Worm (Caenorhabditis elegans) whole organism, L3 larva: ENCODE data around the gene Y71H2AL.2.
"Not testable (repeated sequence)": the region's sequence is repeated elsewhere in the genome, so short reads cannot be mapped to it uniquely, and the experiment has no call there.

ENCODE experiments used
- aly-2 ChIP-seq: fragments of 150-350 bp; optimal IDR thresholded peaks from 2 replicates; lab custom pipeline; 2014; ENCODE audit warnings: missing biosample characterization, missing genetic modification characterization
- ama-1 ChIP-seq: fragments of 150-350 bp; optimal IDR thresholded peaks from 2 replicates; lab custom pipeline; 2018
- ceh-16 ChIP-seq: sonication (generic microtip); optimal IDR thresholded peaks from 2 replicates; lab custom pipeline; 2017; ENCODE audit warnings: missing biosample characterization, missing genetic modification characterization
- ceh-28 ChIP-seq: fragments of 150-350 bp; optimal IDR thresholded peaks from 2 replicates; lab custom pipeline; 2014; ENCODE audit warnings: missing biosample characterization, missing genetic modification reagents, missing genetic modification characterization
- ceh-9 ChIP-seq: sonication (generic microtip); optimal IDR thresholded peaks from 2 replicates; lab custom pipeline; 2018; ENCODE audit warnings: missing biosample characterization, missing genetic modification characterization
- daf-12 ChIP-seq: fragments of 150-350 bp; optimal IDR thresholded peaks from 2 replicates; lab custom pipeline; 2014; ENCODE audit warnings: missing biosample characterization, missing genetic modification reagents, missing genetic modification characterization
- elt-1 ChIP-seq: fragments of 150-350 bp; optimal IDR thresholded peaks from 2 replicates; lab custom pipeline; 2014; ENCODE audit warnings: missing biosample characterization, missing genetic modification characterization
- elt-2 ChIP-seq: sonication (generic microtip); optimal IDR thresholded peaks from 2 replicates; lab custom pipeline; 2016; ENCODE audit warnings: missing genetic modification reagents, mild to moderate bottlenecking, missing genetic modification characterization, missing compliant biosample characterization
- elt-3 ChIP-seq, 3 experiments: fragments of 150-350 bp in 1 of 3; sonication (generic microtip) in 2 of 3; optimal IDR thresholded peaks; 2 replicates in 2 of 3; 4 replicates in 1 of 3; lab custom pipeline; 2014 to 2017; ENCODE audit warnings: missing biosample characterization in 3 of 3, missing genetic modification characterization in 3 of 3
- eor-1 ChIP-seq, 2 experiments: fragments of 150-350 bp; optimal IDR thresholded peaks; 2 replicates each; lab custom pipeline; 2014 to 2018; ENCODE audit warnings: missing biosample characterization in 2 of 2, missing genetic modification characterization in 2 of 2
- fkh-10 ChIP-seq: sonication (generic microtip); optimal IDR thresholded peaks from 2 replicates; lab custom pipeline; 2017; ENCODE audit warnings: missing biosample characterization, missing genetic modification reagents, missing genetic modification characterization
- fkh-2 ChIP-seq: fragments of 150-350 bp; optimal IDR thresholded peaks from 2 replicates; lab custom pipeline; 2014; ENCODE audit warnings: missing biosample characterization, missing genetic modification reagents, missing genetic modification characterization
- fos-1 ChIP-seq: fragments of 150-350 bp; optimal IDR thresholded peaks from 2 replicates; lab custom pipeline; 2014; ENCODE audit warnings: missing biosample characterization, missing genetic modification characterization
- hmg-11 ChIP-seq: sonication (generic microtip); optimal IDR thresholded peaks from 2 replicates; lab custom pipeline; 2016; ENCODE audit warnings: missing genetic modification characterization, missing compliant biosample characterization
- lin-39 ChIP-seq: fragments of 150-350 bp; optimal IDR thresholded peaks from 2 replicates; lab custom pipeline; 2018; ENCODE audit warnings: missing biosample characterization, missing genetic modification reagents, missing genetic modification characterization
- lsy-12 ChIP-seq: sonication (generic microtip); optimal IDR thresholded peaks from 2 replicates; lab custom pipeline; 2016; ENCODE audit warnings: mild to moderate bottlenecking, missing genetic modification characterization, missing compliant biosample characterization
- mdl-1 ChIP-seq: fragments of 150-350 bp; optimal IDR thresholded peaks from 2 replicates; lab custom pipeline; 2014; ENCODE audit warnings: missing biosample characterization, missing genetic modification characterization
- mml-1 ChIP-seq: fragments of 150-350 bp; sonication (generic microtip); optimal IDR thresholded peaks from 3 replicates; lab custom pipeline; 2014; ENCODE audit warnings: missing biosample characterization, missing genetic modification characterization
- nfya-1 ChIP-seq: sonication (generic microtip); optimal IDR thresholded peaks from 2 replicates; lab custom pipeline; 2017; ENCODE audit warnings: missing genetic modification characterization, mild to moderate bottlenecking, missing compliant biosample characterization, antibody characterized with exemption, moderate library complexity; ENCODE audit not compliant: insufficient read depth
- nhr-11 ChIP-seq: fragments of 150-350 bp; optimal IDR thresholded peaks from 2 replicates; lab custom pipeline; 2014; ENCODE audit warnings: missing biosample characterization, missing genetic modification characterization
- nhr-12 ChIP-seq: fragments of 150-350 bp; optimal IDR thresholded peaks from 2 replicates; lab custom pipeline; 2014; ENCODE audit warnings: missing biosample characterization, missing genetic modification characterization
- nhr-237 ChIP-seq: fragments of 150-350 bp; optimal IDR thresholded peaks from 2 replicates; lab custom pipeline; 2014; ENCODE audit warnings: missing biosample characterization, missing genetic modification characterization
- nhr-28 ChIP-seq: fragments of 150-350 bp; optimal IDR thresholded peaks from 2 replicates; lab custom pipeline; 2014; ENCODE audit warnings: missing biosample characterization, missing genetic modification characterization
- nhr-43 ChIP-seq: sonication (generic microtip); optimal IDR thresholded peaks from 2 replicates; lab custom pipeline; 2016; ENCODE audit warnings: mild to moderate bottlenecking, missing genetic modification characterization, missing compliant biosample characterization; ENCODE audit not compliant: poor library complexity, severe bottlenecking
- nhr-67 ChIP-seq: fragments of 150-350 bp; optimal IDR thresholded peaks from 2 replicates; lab custom pipeline; 2014; ENCODE audit warnings: missing biosample characterization, missing genetic modification characterization
- nhr-76 ChIP-seq: fragments of 150-350 bp; sonication (generic microtip); optimal IDR thresholded peaks from 5 replicates; lab custom pipeline; 2014; ENCODE audit warnings: missing biosample characterization, missing genetic modification characterization
- nhr-77 ChIP-seq: fragments of 150-350 bp; optimal IDR thresholded peaks from 2 replicates; lab custom pipeline; 2014; ENCODE audit warnings: missing biosample characterization, missing genetic modification characterization
- pha-4 ChIP-seq: fragments of 150-350 bp; optimal IDR thresholded peaks from 2 replicates; lab custom pipeline; 2014; ENCODE audit warnings: missing biosample characterization, missing genetic modification reagents, missing genetic modification characterization
- pqm-1 ChIP-seq: fragments of 150-350 bp; optimal IDR thresholded peaks from 2 replicates; lab custom pipeline; 2017; ENCODE audit warnings: missing biosample characterization, missing genetic modification characterization, inconsistent platforms
- sea-2 ChIP-seq: fragments of 150-350 bp; sonication (generic microtip); optimal IDR thresholded peaks from 4 replicates; lab custom pipeline; 2014; ENCODE audit warnings: missing biosample characterization, missing genetic modification reagents, missing genetic modification characterization
- skn-1 ChIP-seq: fragments of 150-350 bp; optimal IDR thresholded peaks from 2 replicates; lab custom pipeline; 2014; ENCODE audit warnings: missing biosample characterization, missing genetic modification characterization
- snpc-4 ChIP-seq: fragments of 150-350 bp; optimal IDR thresholded peaks from 2 replicates; lab custom pipeline; 2014; ENCODE audit warnings: missing biosample characterization, missing genetic modification characterization
- tbx-2 ChIP-seq: sonication (generic microtip); optimal IDR thresholded peaks from 2 replicates; lab custom pipeline; 2016; ENCODE audit warnings: mild to moderate bottlenecking, missing genetic modification characterization, missing compliant biosample characterization
- unc-39 ChIP-seq: sonication (generic microtip); optimal IDR thresholded peaks from 4 replicates; lab custom pipeline; 2017; ENCODE audit warnings: missing biosample characterization, missing genetic modification characterization
- unc-62 ChIP-seq: fragments of 150-350 bp; sonication (generic microtip); optimal IDR thresholded peaks from 4 replicates; lab custom pipeline; 2014; ENCODE audit warnings: missing biosample characterization, missing genetic modification reagents, missing genetic modification characterization
- zag-1 ChIP-seq: fragments of 150-350 bp; optimal IDR thresholded peaks from 2 replicates; lab custom pipeline; 2014; ENCODE audit warnings: missing biosample characterization, missing genetic modification characterization
- ztf-11 ChIP-seq: fragments of 150-350 bp; optimal IDR thresholded peaks from 2 replicates; lab custom pipeline; 2014; ENCODE audit warnings: missing biosample characterization, missing genetic modification characterization
- ztf-4 ChIP-seq: fragments of 150-350 bp; optimal IDR thresholded peaks from 2 replicates; lab custom pipeline; 2014; ENCODE audit warnings: missing biosample characterization, missing genetic modification characterization

Y71H2AL.2 gene

ce11 chrIII:2699363-2699762, 13.2 kb downstream of the Y71H2AL.2 start, which contains the start of gene cox-6B:
Gene cox-6B, plus strand, starts transcription at chrIII:2699663.
- not testable (repeated sequence) for TF ChIP-seq ztf-4 (tag; lab: Kevin White, UChicago); nfya-1 (tag; lab: Kevin White, UChicago); nhr-28

ce11 chrIII:2700637-2701036, 14.5 kb downstream of the Y71H2AL.2 start, which contains the start of gene set-27:
Gene set-27, plus strand, starts transcription at chrIII:2700937.
- TF ChIP-seq ceh-16 (tag; lab: Kevin White, UChicago) (no peak), lsy-12 (no peak), mml-1 (no peak), mdl-1 (no peak), skn-1 (tag; lab: Kevin White, UChicago) (no peak), nhr-67 (tag; lab: Kevin White, UChicago) (no peak), fos-1 (no peak), unc-39 (tag; lab: Kevin White, UChicago) (no peak), daf-12 (tag; lab: Kevin White, UChicago) (no peak), unc-62 (GFP tag; lab: Kevin White, UChicago) (no peak), ceh-9 (tag; lab: Kevin White, UChicago) (no peak), hmg-11 (tag; lab: Kevin White, UChicago) (no peak), nhr-76 (tag; lab: Kevin White, UChicago) (no peak), tbx-2 (tag; lab: Kevin White, UChicago) (no peak), elt-1 (tag; lab: Kevin White, UChicago) (no peak), nhr-11 (tag; lab: Kevin White, UChicago) (no peak), ama-1 (lab: Kevin White, UChicago) (no peak), sea-2 (GFP tag; lab: Kevin White, UChicago) (no peak), eor-1 (tag; optimal IDR thresholded peaks at IDR 0.05; lab: Kevin White, UChicago) (no peak), zag-1 (tag; lab: Kevin White, UChicago) (no peak)
- TF ChIP-seq, all 47 proteins: peak for 0

- TF ChIP-seq pha-4 = no peak
- no peak for TF ChIP-seq nhr-237
- no peak for TF ChIP-seq ztf-4 (tag; lab: Kevin White, UChicago)
- no peak for TF ChIP-seq pqm-1 (tag; lab: Kevin White, UChicago)
- no peak for TF ChIP-seq lin-39 (tag; lab: Kevin White, UChicago)
- TF ChIP-seq daf-12 (tag; lab: Kevin White, UChicago) = no peak
- no peak for TF ChIP-seq elt-1 (tag; lab: Kevin White, UChicago)
- no peak for TF ChIP-seq skn-1 (tag; lab: Kevin White, UChicago)
- no peak for TF ChIP-seq elt-2 (tag; lab: Kevin White, UChicago)
- TF ChIP-seq nhr-43 (tag; lab: Kevin White, UChicago) = no peak
- TF ChIP-seq snpc-4 (tag; lab: Kevin White, UChicago) = no peak
- no peak for TF ChIP-seq ceh-28 (tag; lab: Kevin White, UChicago)
- no peak for TF ChIP-seq zag-1 (tag; lab: Kevin White, UChicago)
- TF ChIP-seq nhr-77 (tag; lab: Kevin White, UChicago) = no peak
These were observed 24.0 kb downstream of the Y71H2AL.2 start for ce11 chrIII:2710211-2710610.

DNA sequence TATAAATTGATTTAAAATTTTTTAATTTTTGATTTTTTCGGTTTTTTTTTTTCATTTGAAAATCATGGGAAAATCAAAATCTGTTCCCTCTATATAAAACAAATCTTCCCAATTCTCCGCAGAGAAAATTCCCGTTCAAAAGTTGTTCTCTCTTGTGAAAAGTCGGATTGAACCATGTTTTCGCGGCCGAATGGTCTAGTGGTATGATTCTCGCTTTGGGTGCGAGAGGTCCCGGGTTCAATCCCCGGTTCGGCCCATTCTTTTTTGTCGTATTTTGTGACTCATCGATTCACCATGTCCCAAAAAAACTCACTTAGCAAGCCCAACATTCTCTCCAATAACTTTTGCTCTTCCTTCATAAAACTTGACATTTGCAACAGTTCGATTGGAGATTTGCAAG, 25.4 kb downstream of the Y71H2AL.2 start:
- no peak for TF ChIP-seq fkh-10 (GFP tag; lab: Kevin White, UChicago)
- peak; percentile 10 for TF ChIP-seq hmg-11 (tag; lab: Kevin White, UChicago)
- TF ChIP-seq nfya-1 (tag; lab: Kevin White, UChicago) = peak; percentile 12

ce11 chrIII:2716514-2716913, 30.4 kb downstream of the Y71H2AL.2 start, which contains the start of gene tmem-132:
Gene tmem-132, minus strand, starts transcription at chrIII:2716614.
- TF ChIP-seq nhr-28 (no peak), hmg-11 (tag; lab: Kevin White, UChicago) (peak; percentile 21)
- TF ChIP-seq, all 47 proteins: peak for 1

- TF ChIP-seq nhr-28 (no peak), elt-3 (tag; optimal IDR thresholded peaks at IDR 0.05; lab: Kevin White, UChicago) (no peak), nhr-237 (no peak), nhr-12 (no peak), mdl-1 (no peak), nhr-76 (tag; lab: Kevin White, UChicago) (no peak), elt-2 (tag; lab: Kevin White, UChicago) (no peak), eor-1 (tag; optimal IDR thresholded peaks at IDR 0.05; lab: Kevin White, UChicago) (no peak), nhr-67 (tag; lab: Kevin White, UChicago) (no peak), ztf-4 (tag; lab: Kevin White, UChicago) (no peak), ztf-11 (tag; lab: Kevin White, UChicago) (no peak), fkh-2 (tag; lab: Kevin White, UChicago) (no peak), aly-2 (tag; lab: Kevin White, UChicago) (no peak), fkh-10 (GFP tag; lab: Kevin White, UChicago) (no peak)
These were observed 38.7 kb downstream of the Y71H2AL.2 start, which contains the start of gene Y71H2AM.11 for ce11 chrIII:2724992-2725220. Gene Y71H2AM.11, minus strand, starts transcription at chrIII:2725092.
